Fruit fly (Drosophila melanogaster) whole organism, embryonic: ENCODE data around the gene Cdc16.
A peak's percentile ranks its signal among the peaks of the same experiment; 100 is the strongest.

Source experiments
- Bgb ChIP-seq: fragments of 200-800 bp; sonication (Bioruptor generic); IDR thresholded peaks from 2 replicates; pipeline ENCODE4 v1.3.6; 2022; ENCODE audit warnings: missing biosample characterization, missing genetic modification characterization; ENCODE audit not compliant: partially characterized antibody
- CG1024 ChIP-seq: fragments of 200-800 bp; sonication (Bioruptor generic); IDR thresholded peaks from 2 replicates; pipeline ENCODE4 v1.3.6; 2022; ENCODE audit warnings: missing biosample characterization, missing genetic modification characterization
- CG10462 ChIP-seq: fragments of 200-800 bp; sonication (Bioruptor generic); optimal IDR thresholded peaks from 2 replicates; lab custom pipeline; 2016; ENCODE audit warnings: missing biosample characterization, missing genetic modification characterization
- CG1233 ChIP-seq: fragments of 200-800 bp; sonication (Bioruptor generic); optimal IDR thresholded peaks from 4 replicates; lab custom pipeline; 2018; ENCODE audit warnings: missing biosample characterization, mild to moderate bottlenecking, missing genetic modification characterization
- CG13296 ChIP-seq: fragments of 200-800 bp; sonication (Bioruptor generic); optimal IDR thresholded peaks from 3 replicates; lab custom pipeline; 2018; ENCODE audit warnings: missing biosample characterization, mild to moderate bottlenecking, missing genetic modification characterization
- CG15514 ChIP-seq: fragments of 200-800 bp; sonication (Bioruptor generic); optimal IDR thresholded peaks from 3 replicates; lab custom pipeline; 2017; ENCODE audit warnings: missing biosample characterization, missing genetic modification characterization, mild to moderate bottlenecking, moderate library complexity, missing genetic modification reagents
- CG17361 ChIP-seq: fragments of 200-800 bp; sonication (Bioruptor generic); IDR thresholded peaks from 3 replicates; pipeline ENCODE4 v1.3.6; 2022; ENCODE audit warnings: missing biosample characterization, missing genetic modification characterization
- CG18011 ChIP-seq: fragments of 200-800 bp; sonication (Bioruptor generic); optimal IDR thresholded peaks from 2 replicates; lab custom pipeline; 2017; ENCODE audit warnings: missing biosample characterization, missing genetic modification characterization, mild to moderate bottlenecking, moderate library complexity, missing genotype
- CG18599 ChIP-seq: fragments of 200-800 bp; sonication (Bioruptor generic); optimal IDR thresholded peaks from 3 replicates; lab custom pipeline; 2017; ENCODE audit warnings: missing biosample characterization, missing genetic modification characterization, mild to moderate bottlenecking, moderate library complexity, missing genetic modification reagents
- CG18764 ChIP-seq: fragments of 200-800 bp; sonication (Bioruptor generic); optimal IDR thresholded peaks from 3 replicates; lab custom pipeline; 2016; ENCODE audit warnings: missing biosample characterization, missing genetic modification characterization
- CG2202 ChIP-seq: fragments of 200-800 bp; sonication (Bioruptor generic); optimal IDR thresholded peaks from 2 replicates; lab custom pipeline; 2018; ENCODE audit warnings: missing biosample characterization, mild to moderate bottlenecking, missing genetic modification characterization
- CG30020 ChIP-seq: fragments of 200-800 bp; optimal IDR thresholded peaks from 2 replicates; lab custom pipeline; 2019; ENCODE audit warnings: missing biosample characterization, mild to moderate bottlenecking, missing genetic modification characterization, moderate library complexity
- CG4328 ChIP-seq: fragments of 200-800 bp; sonication (Bioruptor generic); optimal IDR thresholded peaks from 3 replicates; lab custom pipeline; 2017; ENCODE audit warnings: missing biosample characterization, missing genetic modification reagents, missing genetic modification characterization
- CG5953 ChIP-seq: fragments of 200-800 bp; sonication (Bioruptor generic); IDR thresholded peaks from 2 replicates; pipeline ENCODE4 v1.3.6; 2022; ENCODE audit warnings: missing biosample characterization, missing genetic modification characterization
- CG7928 ChIP-seq: fragments of 200-800 bp; sonication (Bioruptor generic); optimal IDR thresholded peaks from 2 replicates; lab custom pipeline; 2017; ENCODE audit warnings: missing biosample characterization, mild to moderate bottlenecking, missing genetic modification characterization
- CG8089 ChIP-seq: fragments of 200-800 bp; sonication (Bioruptor generic); optimal IDR thresholded peaks from 3 replicates; lab custom pipeline; 2016; ENCODE audit warnings: missing biosample characterization, missing genetic modification characterization
- CG8924 ChIP-seq: fragments of 200-800 bp; optimal IDR thresholded peaks from 3 replicates; lab custom pipeline; 2019; ENCODE audit warnings: missing biosample characterization, mild to moderate bottlenecking, missing genetic modification characterization, moderate library complexity
- CG9932 ChIP-seq: fragments of 200-800 bp; sonication (Bioruptor generic); IDR thresholded peaks from 2 replicates; pipeline ENCODE4 v1.3.6; 2022; ENCODE audit warnings: missing biosample characterization, missing genetic modification characterization
- Camta ChIP-seq: fragments of 200-800 bp; sonication (Bioruptor generic); optimal IDR thresholded peaks from 2 replicates; lab custom pipeline; 2016; ENCODE audit warnings: missing biosample characterization, missing genetic modification characterization
- CrebB ChIP-seq: fragments of 200-800 bp; sonication (Bioruptor generic); optimal IDR thresholded peaks from 3 replicates; lab custom pipeline; 2018; ENCODE audit warnings: missing biosample characterization, mild to moderate bottlenecking, missing genetic modification characterization
- Dek ChIP-seq: fragments of 200-800 bp; sonication (Bioruptor generic); optimal IDR thresholded peaks from 3 replicates; lab custom pipeline; 2019; ENCODE audit warnings: missing biosample characterization, mild to moderate bottlenecking, missing genetic modification characterization, moderate library complexity
- Dip3 ChIP-seq: fragments of 200-800 bp; sonication (Bioruptor generic); optimal IDR thresholded peaks from 3 replicates; lab custom pipeline; 2016; ENCODE audit warnings: missing biosample characterization, missing genetic modification characterization
- E2f2 ChIP-seq: fragments of 200-800 bp; sonication (Bioruptor generic); IDR thresholded peaks from 2 replicates; pipeline ENCODE4 v1.3.6; 2022; ENCODE audit warnings: missing biosample characterization, missing genetic modification characterization
- GATAe ChIP-seq: fragments of 200-800 bp; sonication (Bioruptor generic); conservative IDR thresholded peaks from 2 replicates; pipeline ENCODE4 v1.3.6; 2022; ENCODE audit warnings: missing biosample characterization, missing genetic modification characterization
- H2.0 ChIP-seq: fragments of 200-800 bp; sonication (Bioruptor generic); IDR thresholded peaks from 2 replicates; pipeline ENCODE4 v1.3.6; 2022; ENCODE audit warnings: missing biosample characterization, missing genetic modification characterization
- Hey ChIP-seq: fragments of 200-800 bp; sonication (Bioruptor generic); optimal IDR thresholded peaks from 3 replicates; lab custom pipeline; 2018; ENCODE audit warnings: missing biosample characterization, mild to moderate bottlenecking, missing genetic modification characterization
- Hmr ChIP-seq: fragments of 200-800 bp; sonication (Bioruptor generic); optimal IDR thresholded peaks from 3 replicates; lab custom pipeline; 2017; ENCODE audit warnings: mild to moderate bottlenecking, missing biosample characterization, missing genetic modification reagents, missing genetic modification characterization
- Meics ChIP-seq: fragments of 200-800 bp; sonication (Bioruptor generic); optimal IDR thresholded peaks from 2 replicates; lab custom pipeline; 2017; ENCODE audit warnings: missing biosample characterization, mild to moderate bottlenecking, missing genetic modification characterization
- NC2β ChIP-seq: fragments of 200-800 bp; sonication (Bioruptor generic); optimal IDR thresholded peaks from 2 replicates; lab custom pipeline; 2016; ENCODE audit warnings: missing biosample characterization, missing genetic modification characterization
- Nf-YB ChIP-seq: fragments of 200-800 bp; sonication (Bioruptor generic); optimal IDR thresholded peaks from 3 replicates; lab custom pipeline; 2019; ENCODE audit warnings: missing biosample characterization, mild to moderate bottlenecking, missing genetic modification characterization, moderate library complexity
- Pdp1 ChIP-seq, 2 experiments: fragments of 200-800 bp; sonication (Bioruptor generic); optimal IDR thresholded peaks; 3 replicates each; lab custom pipeline; 2016; ENCODE audit warnings: missing biosample characterization in 2 of 2, missing genetic modification characterization in 2 of 2, mild to moderate bottlenecking in 1 of 2, moderate library complexity in 1 of 2
- al ChIP-seq: fragments of 200-800 bp; sonication (Bioruptor generic); IDR thresholded peaks from 2 replicates; pipeline ENCODE4 v1.3.6; 2022; ENCODE audit warnings: missing biosample characterization, missing genetic modification characterization
- ato ChIP-seq: fragments of 200-800 bp; sonication (Bioruptor generic); IDR thresholded peaks from 2 replicates; pipeline ENCODE4 v1.3.6; 2022; ENCODE audit warnings: missing biosample characterization, missing genetic modification characterization; ENCODE audit not compliant: partially characterized antibody
- btn ChIP-seq: fragments of 200-800 bp; sonication (Bioruptor generic); optimal IDR thresholded peaks from 2 replicates; lab custom pipeline; 2016; ENCODE audit warnings: missing biosample characterization, missing genetic modification characterization
- cad ChIP-seq: fragments of >200 bp; optimal IDR thresholded peaks from 2 replicates; lab custom pipeline; 2017; ENCODE audit warnings: missing biosample characterization, missing genetic modification characterization
- cato ChIP-seq: fragments of 200-800 bp; sonication (Bioruptor generic); optimal IDR thresholded peaks from 2 replicates; lab custom pipeline; 2016; ENCODE audit warnings: missing biosample characterization, missing genetic modification characterization, borderline replicate concordance
- dmrt99B ChIP-seq: fragments of 200-800 bp; sonication (Bioruptor generic); optimal IDR thresholded peaks from 2 replicates; lab custom pipeline; 2018; ENCODE audit warnings: missing biosample characterization, mild to moderate bottlenecking, missing genetic modification characterization, moderate library complexity
- dpn ChIP-seq, 2 experiments: fragments of 200-800 bp; sonication (Bioruptor generic); optimal IDR thresholded peaks; 3 replicates each; lab custom pipeline; 2016; ENCODE audit warnings: missing biosample characterization in 2 of 2, missing genetic modification characterization in 2 of 2
- fd3F ChIP-seq: fragments of 200-800 bp; sonication (Bioruptor generic); optimal IDR thresholded peaks from 2 replicates; lab custom pipeline; 2018; ENCODE audit warnings: missing biosample characterization, mild to moderate bottlenecking, missing genetic modification characterization, moderate library complexity
- grn ChIP-seq: fragments of 200-800 bp; sonication (Bioruptor generic); optimal IDR thresholded peaks from 3 replicates; lab custom pipeline; 2017; ENCODE audit warnings: missing biosample characterization, missing genetic modification characterization
- jumu ChIP-seq: fragments of 200-800 bp; sonication (Bioruptor generic); optimal IDR thresholded peaks from 3 replicates; lab custom pipeline; 2016; ENCODE audit warnings: missing biosample characterization, missing genetic modification characterization
- ken ChIP-seq: fragments of 200-800 bp; sonication (Bioruptor generic); IDR thresholded peaks from 3 replicates; pipeline ENCODE4 v1.3.6; 2022; ENCODE audit warnings: missing biosample characterization, missing genetic modification characterization
- nmo ChIP-seq: fragments of 200-800 bp; sonication (Bioruptor generic); optimal IDR thresholded peaks from 2 replicates; lab custom pipeline; 2018; ENCODE audit warnings: missing biosample characterization, mild to moderate bottlenecking, missing genetic modification characterization, moderate library complexity
- pan ChIP-seq, 4 experiments: fragments of >200 bp in 3 of 4; fragments of 200-800 bp in 1 of 4; sonication (Bioruptor generic) in 1 of 4; optimal IDR thresholded peaks in 3 of 4; IDR thresholded peaks in 1 of 4; 2 replicates each; pipeline versions ENCODE4 v1.3.6 to Lab custom; 2017 to 2022; ENCODE audit warnings: missing biosample characterization in 2 of 4, missing genetic modification characterization in 2 of 4, mixed read lengths in 1 of 4
- salm ChIP-seq: fragments of 200-800 bp; sonication (Bioruptor generic); optimal IDR thresholded peaks from 2 replicates; lab custom pipeline; 2018; ENCODE audit warnings: missing biosample characterization, mild to moderate bottlenecking, missing genetic modification characterization
- shn ChIP-seq: fragments of 200-800 bp; sonication (Bioruptor generic); optimal IDR thresholded peaks from 3 replicates; lab custom pipeline; 2016; ENCODE audit warnings: missing biosample characterization, missing genetic modification characterization
- sug ChIP-seq: fragments of 200-800 bp; optimal IDR thresholded peaks from 2 replicates; lab custom pipeline; 2019; ENCODE audit warnings: missing biosample characterization, mild to moderate bottlenecking, missing genetic modification characterization, moderate library complexity
- tll ChIP-seq, 2 experiments: fragments of 200-800 bp in 1 of 2; fragments of >200 bp in 1 of 2; sonication (Bioruptor generic) in 1 of 2; optimal IDR thresholded peaks; 2 replicates each; lab custom pipeline; 2017 to 2019; ENCODE audit warnings: missing biosample characterization in 2 of 2, missing genetic modification characterization in 2 of 2, mild to moderate bottlenecking in 1 of 2, moderate library complexity in 1 of 2
- vnd ChIP-seq: fragments of 200-800 bp; sonication (Bioruptor generic); IDR thresholded peaks from 3 replicates; pipeline ENCODE4 v1.3.6; 2022; ENCODE audit warnings: missing biosample characterization, missing genetic modification characterization; ENCODE audit not compliant: partially characterized antibody

The Cdc16 gene

DNA sequence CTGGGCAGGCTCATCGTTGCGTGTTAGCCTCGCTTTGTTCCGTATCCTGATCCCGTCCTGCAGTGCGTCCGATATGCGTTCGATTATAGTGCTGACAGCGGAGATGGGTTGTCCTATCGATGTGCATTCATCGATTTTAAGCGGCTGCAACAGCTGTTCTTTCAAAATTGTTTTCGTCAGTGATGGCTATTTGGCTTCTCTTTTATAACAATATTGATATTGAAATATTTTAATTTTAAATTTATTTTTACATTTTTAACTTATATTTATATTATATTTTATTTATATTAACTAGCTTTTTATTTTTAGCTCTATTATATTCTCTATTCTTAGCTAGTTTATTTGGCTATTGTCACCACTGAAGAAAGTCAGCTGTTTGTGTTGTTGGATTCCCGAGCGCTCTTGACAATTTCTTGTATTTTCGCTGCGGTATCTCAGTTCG, 23.0 kb upstream of the Cdc16 start, which contains the start of the genes wda and Pex11c (continued):
- TF ChIP-seq Camta (GFP tag; lab: Kevin White, UChicago) (peak; percentile 32), vnd (GFP tag; lab: Robert Waterston, UW) (peak; percentile 36; the same call in 2 of the 3 replicates), CG8924 (tag; lab: Kevin White, UChicago) (peak; percentile 91), CG2202 (tag; lab: Kevin White, UChicago) (peak; percentile 70), al (GFP tag; lab: Robert Waterston, UW) (peak; percentile 85), CG18011 (GFP tag; lab: Kevin White, UChicago) (peak; percentile 60), CG1233 (peak; percentile 69), CG10462 (GFP tag; lab: Kevin White, UChicago) (peak; percentile 83), CG18764 (GFP tag; lab: Kevin White, UChicago) (peak; percentile 62), ato (GFP tag; lab: Robert Waterston, UW) (peak; percentile 44; the same call in 1 of the 2 replicates), CG4328 (peak; percentile 55), cad (GFP tag; lab: Kevin White, UChicago) (no peak), nmo (GFP tag; lab: Kevin White, UChicago) (peak; percentile 87), CG17361 (GFP tag; lab: Robert Waterston, UW) (peak; percentile 95), H2.0 (GFP tag; lab: Robert Waterston, UW) (peak; percentile 79), ken (GFP tag; lab: Robert Waterston, UW) (peak; percentile 80), Bgb (peak; percentile 77), grn (no peak), CG18599 (GFP tag; lab: Kevin White, UChicago) (peak; percentile 85), jumu (GFP tag; lab: Kevin White, UChicago) (peak; percentile 12), fd3F (GFP tag; lab: Kevin White, UChicago) (peak; percentile 88), tll (GFP tag; optimal IDR thresholded peaks at IDR 0.05; lab: Kevin White, UChicago) (peak in 1 of 2 experiments; percentile 64), dmrt99B (tag; lab: Kevin White, UChicago) (peak; percentile 86), Dek (tag; lab: Kevin White, UChicago) (peak; percentile 91), CG15514 (GFP tag; lab: Kevin White, UChicago) (peak; percentile 67), Nf-YB (peak; percentile 77), CG13296 (GFP tag; lab: Kevin White, UChicago) (peak; percentile 68), CG7928 (no peak), pan (optimal IDR thresholded peaks at IDR 0.05; lab: Kevin White, UChicago) (no peak), pan (GFP tag; optimal IDR thresholded peaks at IDR 0.05 in 1 of 2, IDR thresholded peaks at IDR 0.05 in 1 of 2) (peak in 1 of 2 experiments; percentile 92), CrebB (tag; lab: Kevin White, UChicago) (peak; percentile 29), Hmr (peak; percentile 89), salm (tag; lab: Kevin White, UChicago) (peak; percentile 79), GATAe (peak; percentile 54; the same call in 1 of the 2 replicates), Meics (peak; percentile 75), CG8089 (GFP tag; lab: Kevin White, UChicago) (no peak), CG5953 (GFP tag; lab: Robert Waterston, UW) (peak; percentile 68), shn (GFP tag; lab: Kevin White, UChicago) (no peak), E2f2 (GFP tag; lab: Robert Waterston, UW) (peak; percentile 73), Pdp1 (GFP tag; optimal IDR thresholded peaks at IDR 0.05; lab: Kevin White, UChicago) (peak in 1 of 2 experiments; percentile 2), NC2β (peak; percentile 19), cato (GFP tag; lab: Kevin White, UChicago) (peak; percentile 77), Hey (tag; lab: Kevin White, UChicago) (no peak), CG9932 (GFP tag; lab: Robert Waterston, UW) (no peak; the same call in none of the 2 replicates), CG30020 (peak; percentile 82), btn (no peak), Dip3 (peak; percentile 26), dpn (GFP tag; optimal IDR thresholded peaks at IDR 0.05; lab: Kevin White, UChicago) (peak in 1 of 2 experiments; percentile 87), sug (tag; lab: Kevin White, UChicago) (peak; percentile 84), CG1024 (peak; percentile 43; the same call in 1 of the 2 replicates)
